Worm (Caenorhabditis elegans) whole organism, young adult: Measurements from ENCODE around the gene mtm-3.
A peak's percentile ranks its signal among the peaks of the same experiment; 100 is the strongest.

Source experiments
- B0035.1 ChIP-seq: sonication (generic microtip); optimal IDR thresholded peaks from 2 replicates; lab custom pipeline; 2016; ENCODE audit warnings: missing genetic modification characterization, mild to moderate bottlenecking, missing compliant biosample characterization, missing genotype, missing genetic modification reagents
- C06A6.2 ChIP-seq: fragments of 200-800 bp; sonication (Bioruptor generic); conservative IDR thresholded peaks from 2 replicates; pipeline ENCODE4 v1.3.6; 2022; ENCODE audit warnings: missing genetic modification characterization, missing compliant biosample characterization
- F10E7.11 ChIP-seq: sonication (generic microtip); optimal IDR thresholded peaks from 2 replicates; lab custom pipeline; 2017; ENCODE audit warnings: mild to moderate bottlenecking, missing genetic modification characterization, moderate library complexity, missing compliant biosample characterization
- F23B12.7 ChIP-seq: sonication (generic microtip); optimal IDR thresholded peaks from 2 replicates; lab custom pipeline; 2017; ENCODE audit warnings: missing genetic modification characterization, mild to moderate bottlenecking, missing compliant biosample characterization, antibody characterized with exemption, moderate library complexity; ENCODE audit not compliant: insufficient read depth
- F33H1.4 ChIP-seq: fragments of 200-800 bp; sonication (Bioruptor generic); IDR thresholded peaks from 2 replicates; pipeline ENCODE4 v1.3.6; 2022; ENCODE audit warnings: missing genetic modification reagents, missing genetic modification characterization, missing compliant biosample characterization
- F37B4.10 ChIP-seq: fragments of 200-800 bp; sonication (Bioruptor generic); IDR thresholded peaks from 2 replicates; pipeline ENCODE4 v1.3.6; 2022; ENCODE audit warnings: missing genetic modification characterization, missing compliant biosample characterization
- F49E8.2 ChIP-seq: sonication (generic microtip); optimal IDR thresholded peaks from 3 replicates; lab custom pipeline; 2017; ENCODE audit warnings: missing genetic modification characterization, mild to moderate bottlenecking, missing compliant biosample characterization, antibody characterized with exemption, moderate library complexity; ENCODE audit not compliant: insufficient read depth
- F57A8.1 ChIP-seq: fragments of 200-800 bp; sonication (Bioruptor generic); optimal IDR thresholded peaks from 2 replicates; lab custom pipeline; 2018; ENCODE audit warnings: mild to moderate bottlenecking, missing genetic modification characterization, moderate library complexity, missing compliant biosample characterization
- K12H6.12 ChIP-seq: fragments of 200-800 bp; sonication (Bioruptor generic); optimal IDR thresholded peaks from 2 replicates; lab custom pipeline; 2018; ENCODE audit warnings: mild to moderate bottlenecking, missing genetic modification characterization, missing compliant biosample characterization
- T26A5.8 ChIP-seq: sonication (generic microtip); optimal IDR thresholded peaks from 2 replicates; lab custom pipeline; 2016; ENCODE audit warnings: missing genetic modification characterization, missing compliant biosample characterization
- Y53F4B.3 ChIP-seq: fragments of 200-800 bp; sonication (Bioruptor generic); IDR thresholded peaks from 2 replicates; pipeline ENCODE4 v1.3.6; 2022; ENCODE audit warnings: missing genetic modification reagents, missing genetic modification characterization, missing compliant biosample characterization
- Y53G8AR.9 ChIP-seq: fragments of 200-800 bp; sonication (Bioruptor generic); conservative IDR thresholded peaks from 2 replicates; pipeline ENCODE4 v1.3.6; 2022; ENCODE audit warnings: missing genetic modification reagents, missing genetic modification characterization, missing compliant biosample characterization
- ama-1 ChIP-seq, 3 experiments: fragments of 150-350 bp in 1 of 3; sonication (generic microtip) in 2 of 3; optimal IDR thresholded peaks; 2 replicates each; lab custom pipeline; 2014 to 2018; ENCODE audit warnings: missing biosample characterization in 2 of 3, missing genetic modification characterization in 2 of 3, missing genetic modification reagents in 2 of 3
- aptf-2 ChIP-seq: fragments of 200-800 bp; sonication (Bioruptor generic); conservative IDR thresholded peaks from 2 replicates; pipeline ENCODE4 v1.3.6; 2022; ENCODE audit warnings: missing genetic modification reagents, missing genetic modification characterization, missing compliant biosample characterization
- atf-7 ChIP-seq: sonication (generic microtip); optimal IDR thresholded peaks from 2 replicates; lab custom pipeline; 2017; ENCODE audit warnings: mild to moderate bottlenecking, missing genetic modification characterization, missing compliant biosample characterization
- attf-5 ChIP-seq: fragments of 200-800 bp; sonication (Bioruptor generic); optimal IDR thresholded peaks from 2 replicates; lab custom pipeline; 2018; ENCODE audit warnings: mild to moderate bottlenecking, missing genetic modification characterization, missing compliant biosample characterization
- attf-6 ChIP-seq: fragments of 200-800 bp; sonication (Bioruptor generic); IDR thresholded peaks from 2 replicates; pipeline ENCODE4 v1.3.6; 2022; ENCODE audit warnings: missing genetic modification reagents, missing genetic modification characterization, missing compliant biosample characterization
- ceh-27 ChIP-seq: fragments of 200-800 bp; sonication (Bioruptor generic); optimal IDR thresholded peaks from 2 replicates; lab custom pipeline; 2018; ENCODE audit warnings: mild to moderate bottlenecking, missing genetic modification characterization, moderate library complexity, missing compliant biosample characterization
- ceh-58 ChIP-seq: fragments of 200-800 bp; sonication (Bioruptor generic); IDR thresholded peaks from 2 replicates; pipeline ENCODE4 v1.3.6; 2022; ENCODE audit warnings: missing genetic modification characterization, missing compliant biosample characterization
- ceh-79 ChIP-seq: sonication (generic microtip); optimal IDR thresholded peaks from 2 replicates; lab custom pipeline; 2017; ENCODE audit warnings: mild to moderate bottlenecking, missing genetic modification characterization, missing compliant biosample characterization
- chd-7 ChIP-seq: sonication (generic microtip); optimal IDR thresholded peaks from 2 replicates; lab custom pipeline; 2016; ENCODE audit warnings: mild to moderate bottlenecking, missing genetic modification characterization, moderate library complexity, missing compliant biosample characterization
- die-1 ChIP-seq: sonication (generic microtip); optimal IDR thresholded peaks from 2 replicates; lab custom pipeline; 2016; ENCODE audit warnings: missing genotype, mild to moderate bottlenecking, missing genetic modification characterization, missing compliant biosample characterization
- egl-18 ChIP-seq: fragments of 200-800 bp; sonication (Bioruptor generic); IDR thresholded peaks from 2 replicates; pipeline ENCODE4 v1.3.6; 2022; ENCODE audit warnings: missing genetic modification reagents, missing genetic modification characterization, missing compliant biosample characterization
- ekl-4 ChIP-seq: fragments of 200-800 bp; sonication (Bioruptor generic); IDR thresholded peaks from 2 replicates; pipeline ENCODE4 v1.3.6; 2022; ENCODE audit warnings: missing genetic modification reagents, missing genetic modification characterization, missing compliant biosample characterization
- gei-17 ChIP-seq: fragments of 200-800 bp; sonication (Bioruptor generic); optimal IDR thresholded peaks from 2 replicates; lab custom pipeline; 2018; ENCODE audit warnings: mild to moderate bottlenecking, missing genetic modification characterization, missing compliant biosample characterization
- hlh-12 ChIP-seq: sonication (generic microtip); optimal IDR thresholded peaks from 2 replicates; lab custom pipeline; 2016; ENCODE audit warnings: missing genetic modification characterization, missing compliant biosample characterization
- hmg-20 ChIP-seq: fragments of 200-800 bp; sonication (Bioruptor generic); IDR thresholded peaks from 2 replicates; pipeline ENCODE4 v1.3.6; 2022; ENCODE audit warnings: missing genetic modification reagents, missing genetic modification characterization, missing compliant biosample characterization
- lsl-1 ChIP-seq: fragments of 200-800 bp; sonication (Bioruptor generic); optimal IDR thresholded peaks from 2 replicates; lab custom pipeline; 2018; ENCODE audit warnings: mild to moderate bottlenecking, missing genetic modification characterization, moderate library complexity, missing compliant biosample characterization
- madf-10 ChIP-seq: sonication (generic microtip); optimal IDR thresholded peaks from 2 replicates; lab custom pipeline; 2016; ENCODE audit warnings: mild to moderate bottlenecking, missing genetic modification characterization, missing compliant biosample characterization
- mcd-1 ChIP-seq: fragments of 200-800 bp; sonication (Bioruptor generic); IDR thresholded peaks from 2 replicates; pipeline ENCODE4 v1.3.6; 2022; ENCODE audit warnings: missing genetic modification reagents, missing genetic modification characterization, missing compliant biosample characterization
- nfya-1 ChIP-seq: sonication (generic microtip); optimal IDR thresholded peaks from 2 replicates; lab custom pipeline; 2017; ENCODE audit warnings: antibody characterized with exemption, missing compliant biosample characterization, missing genetic modification characterization, borderline replicate concordance; ENCODE audit not compliant: insufficient read depth
- nfyb-1 ChIP-seq: fragments of 200-800 bp; sonication (Bioruptor generic); IDR thresholded peaks from 2 replicates; pipeline ENCODE4 v1.3.6; 2022; ENCODE audit warnings: missing genetic modification reagents, missing genetic modification characterization, missing compliant biosample characterization
- nhr-90 ChIP-seq: sonication (generic microtip); optimal IDR thresholded peaks from 2 replicates; lab custom pipeline; 2016; ENCODE audit warnings: missing genotype, mild to moderate bottlenecking, missing genetic modification characterization, missing compliant biosample characterization
- rec-8 ChIP-seq, 2 experiments: sonication (generic microtip); optimal IDR thresholded peaks; 2 replicates each; lab custom pipeline; 2016; ENCODE audit warnings: mild to moderate bottlenecking in 2 of 2, missing genetic modification characterization in 2 of 2, missing genetic modification reagents in 2 of 2, missing genotype in 2 of 2, missing biosample characterization in 1 of 2, missing compliant biosample characterization in 1 of 2, moderate library complexity in 1 of 2
- repo-1 ChIP-seq: sonication (generic microtip); optimal IDR thresholded peaks from 2 replicates; lab custom pipeline; 2017; ENCODE audit warnings: mild to moderate bottlenecking, missing genetic modification characterization, missing compliant biosample characterization
- sdz-38 ChIP-seq: sonication (generic microtip); optimal IDR thresholded peaks from 2 replicates; lab custom pipeline; 2016; ENCODE audit warnings: missing genotype, missing genetic modification characterization, missing compliant biosample characterization
- sea-2 ChIP-seq: fragments of 200-800 bp; sonication (Bioruptor generic); IDR thresholded peaks from 2 replicates; pipeline ENCODE4 v1.3.6; 2022; ENCODE audit warnings: missing genetic modification characterization, missing compliant biosample characterization
- snpc-1.1 ChIP-seq: sonication (generic microtip); optimal IDR thresholded peaks from 2 replicates; lab custom pipeline; 2017; ENCODE audit warnings: missing genetic modification characterization, mild to moderate bottlenecking, missing compliant biosample characterization, antibody characterized with exemption, moderate library complexity, missing genotype, missing genetic modification reagents; ENCODE audit not compliant: insufficient read depth
- snpc-4 ChIP-seq, 5 experiments: fragments of 150-350 bp in 1 of 5; sonication (generic microtip) in 4 of 5; optimal IDR thresholded peaks; 2 replicates each; lab custom pipeline; 2014 to 2018; ENCODE audit warnings: missing genetic modification characterization in 5 of 5, missing biosample characterization in 3 of 5, antibody characterized with exemption in 2 of 5, mild to moderate bottlenecking in 2 of 5, missing compliant biosample characterization in 2 of 5, missing genotype in 2 of 5, moderate library complexity in 2 of 5, missing genetic modification reagents in 1 of 5
- sptf-2 ChIP-seq: fragments of 200-800 bp; sonication (Bioruptor generic); optimal IDR thresholded peaks from 2 replicates; lab custom pipeline; 2018; ENCODE audit warnings: mild to moderate bottlenecking, missing genetic modification characterization, missing compliant biosample characterization
- tlf-1 ChIP-seq: fragments of 200-800 bp; sonication (Bioruptor generic); optimal IDR thresholded peaks from 2 replicates; lab custom pipeline; 2018; ENCODE audit warnings: mild to moderate bottlenecking, missing genetic modification characterization, missing compliant biosample characterization
- unc-130 ChIP-seq: sonication (generic microtip); optimal IDR thresholded peaks from 2 replicates; lab custom pipeline; 2016; ENCODE audit warnings: missing genetic modification reagents, missing genetic modification characterization, missing compliant biosample characterization
- unc-62 ChIP-seq: fragments of 150-350 bp; optimal IDR thresholded peaks from 2 replicates; lab custom pipeline; 2014; ENCODE audit warnings: missing biosample characterization, missing genetic modification reagents, missing genetic modification characterization
- xnd-1 ChIP-seq: sonication (generic microtip); optimal IDR thresholded peaks from 2 replicates; lab custom pipeline; 2016; ENCODE audit warnings: missing genotype, missing genetic modification reagents, missing genetic modification characterization, missing compliant biosample characterization
- ztf-18 ChIP-seq: sonication (generic microtip); optimal IDR thresholded peaks from 2 replicates; lab custom pipeline; 2016; ENCODE audit warnings: missing genotype, mild to moderate bottlenecking, missing genetic modification characterization, missing compliant biosample characterization
- ztf-22 ChIP-seq: fragments of 200-800 bp; sonication (Bioruptor generic); optimal IDR thresholded peaks from 2 replicates; lab custom pipeline; 2018; ENCODE audit warnings: mild to moderate bottlenecking, missing genetic modification characterization, moderate library complexity, missing compliant biosample characterization
- ztf-6 ChIP-seq: fragments of 200-800 bp; sonication (Bioruptor generic); IDR thresholded peaks from 2 replicates; pipeline ENCODE4 v1.3.6; 2022; ENCODE audit warnings: missing genetic modification reagents, missing genetic modification characterization, missing compliant biosample characterization

mtm-3 gene

ce11 chrIII:3801379-3801894, 1.2 kb upstream of the mtm-3 start (continued):
- peak; percentile 90 for TF ChIP-seq chd-7 (tag; lab: Kevin White, UChicago)
- TF ChIP-seq ztf-22 (GFP tag; lab: Kevin White, UChicago) = peak; percentile 54
- no peak for TF ChIP-seq hlh-12 (tag; lab: Kevin White, UChicago)
- peak; percentile 62 for TF ChIP-seq Y53G8AR.9 (GFP tag; lab: Robert Waterston, UW)
- TF ChIP-seq F49E8.2 = no peak
- peak; percentile 92 for TF ChIP-seq nfyb-1 (GFP tag; lab: Robert Waterston, UW)
- TF ChIP-seq atf-7 = peak; percentile 84
- peak in 1 of 2 experiments; percentile 5 for TF ChIP-seq rec-8 (tag; optimal IDR thresholded peaks at IDR 0.05; lab: Kevin White, UChicago)
- peak; percentile 86 for TF ChIP-seq madf-10 (tag; lab: Kevin White, UChicago)
- peak; percentile 83 for TF ChIP-seq unc-62 (GFP tag; lab: Kevin White, UChicago)
- TF ChIP-seq sea-2 (GFP tag; lab: Robert Waterston, UW) = peak; percentile 44; the same call in 1 of the 2 replicates
- TF ChIP-seq nhr-90 (tag; lab: Kevin White, UChicago) = peak; percentile 30
- TF ChIP-seq tlf-1 (GFP tag; lab: Kevin White, UChicago) = peak; percentile 74
- TF ChIP-seq C06A6.2 = peak; percentile 86
- TF ChIP-seq ceh-58 (GFP tag; lab: Robert Waterston, UW) = no peak
- no peak for TF ChIP-seq F33H1.4 (GFP tag; lab: Robert Waterston, UW)
- peak; percentile 73 for TF ChIP-seq ama-1 (optimal IDR thresholded peaks at IDR 0.05; lab: Kevin White, UChicago)
- TF ChIP-seq ama-1 (GFP tag; optimal IDR thresholded peaks at IDR 0.05; lab: Kevin White, UChicago) = no peak
- no peak for TF ChIP-seq F37B4.10 (GFP tag; lab: Robert Waterston, UW)
- TF ChIP-seq ceh-27 (GFP tag; lab: Kevin White, UChicago) = peak; percentile 93
- TF ChIP-seq attf-5 (GFP tag; lab: Kevin White, UChicago) = peak; percentile 89
- no peak for TF ChIP-seq egl-18 (GFP tag; lab: Robert Waterston, UW)
- TF ChIP-seq K12H6.12 (tag; lab: Kevin White, UChicago) = peak; percentile 95
- TF ChIP-seq snpc-4 (GFP tag; optimal IDR thresholded peaks at IDR 0.05; lab: Kevin White, UChicago) = peak; percentile 25
- peak in 3 of 4 experiments; percentile 49 to 78 (median 64) for TF ChIP-seq snpc-4 (tag; optimal IDR thresholded peaks at IDR 0.05; lab: Kevin White, UChicago)
- TF ChIP-seq unc-130 (GFP tag; lab: Kevin White, UChicago) = peak; percentile 2
- no peak for TF ChIP-seq hmg-20 (GFP tag; lab: Robert Waterston, UW)
- TF ChIP-seq T26A5.8 = no peak
- TF ChIP-seq F10E7.11 = peak; percentile 43
- TF ChIP-seq xnd-1 (tag; lab: Kevin White, UChicago) = no peak
- TF ChIP-seq attf-6 (GFP tag; lab: Robert Waterston, UW) = no peak
- peak; percentile 91 for TF ChIP-seq ekl-4 (GFP tag; lab: Robert Waterston, UW)
- no peak for TF ChIP-seq aptf-2
- peak; percentile 69 for TF ChIP-seq repo-1 (tag; lab: Kevin White, UChicago)
- TF ChIP-seq gei-17 = peak; percentile 72
- TF ChIP-seq mcd-1 (GFP tag; lab: Robert Waterston, UW) = peak; percentile 78
- TF ChIP-seq Y53F4B.3 (GFP tag; lab: Robert Waterston, UW) = no peak
- TF ChIP-seq sptf-2 (GFP tag; lab: Kevin White, UChicago) = no peak
- no peak for TF ChIP-seq sdz-38 (tag; lab: Kevin White, UChicago)
- TF ChIP-seq lsl-1 = no peak
- TF ChIP-seq ztf-6 = no peak
- TF ChIP-seq F57A8.1 (GFP tag; lab: Kevin White, UChicago) = no peak
- peak; percentile 5 for TF ChIP-seq snpc-1.1 (tag; lab: Kevin White, UChicago)
- TF ChIP-seq B0035.1 (tag; lab: Kevin White, UChicago) = peak; percentile 77
- no peak for TF ChIP-seq nfya-1 (tag; lab: Kevin White, UChicago)
- TF ChIP-seq die-1 (tag; lab: Kevin White, UChicago) = peak; percentile 64
- no peak for TF ChIP-seq ceh-79 (tag; lab: Kevin White, UChicago)
- peak; percentile 43 for TF ChIP-seq ztf-18 (tag; lab: Kevin White, UChicago)
- no peak for TF ChIP-seq F23B12.7 (tag; lab: Kevin White, UChicago)
